Fruit fly (Drosophila melanogaster) whole organism, wandering third instar larva: ENCODE results near the gene CG15370.

Experiments
- CrebA ChIP-seq: fragments of 200-800 bp; sonication (Bioruptor generic); optimal IDR thresholded peaks from 2 replicates; lab custom pipeline; 2016; ENCODE audit warnings: missing biosample characterization, mild to moderate bottlenecking, missing genetic modification characterization, borderline replicate concordance
- Dfd ChIP-seq: fragments of >200 bp; optimal IDR thresholded peaks from 2 replicates; lab custom pipeline; 2017; ENCODE audit warnings: missing biosample characterization, missing genetic modification characterization
- Hnf4 ChIP-seq: fragments of 200-800 bp; sonication (Bioruptor generic); optimal IDR thresholded peaks from 2 replicates; lab custom pipeline; 2016; ENCODE audit warnings: missing biosample characterization, mild to moderate bottlenecking, missing genetic modification characterization
- Hr78 ChIP-seq: fragments of >200 bp; optimal IDR thresholded peaks from 2 replicates; lab custom pipeline; 2017; ENCODE audit warnings: missing biosample characterization, missing genetic modification characterization
- Jra ChIP-seq: sonication (Bioruptor generic); optimal IDR thresholded peaks from 2 replicates; lab custom pipeline; 2016; ENCODE audit warnings: missing biosample characterization, missing genetic modification characterization
- Mio ChIP-seq: sonication (Bioruptor generic); optimal IDR thresholded peaks from 2 replicates; lab custom pipeline; 2016; ENCODE audit warnings: missing biosample characterization, missing genetic modification characterization
- lola ChIP-seq: fragments of >200 bp; optimal IDR thresholded peaks from 2 replicates; lab custom pipeline; 2017; ENCODE audit warnings: missing biosample characterization, missing genetic modification characterization
- pan ChIP-seq: fragments of >200 bp; optimal IDR thresholded peaks from 2 replicates; lab custom pipeline; 2017

dm6 chrX:9200234-9200633 lies 25.0 kb upstream of the CG15370 start:
- TF ChIP-seq Hnf4 (GFP tag; lab: Kevin White, UChicago) (no peak), pan (no peak), Mio (GFP tag; lab: Kevin White, UChicago) (no peak), CrebA (GFP tag; lab: Kevin White, UChicago) (no peak), Hr78 (GFP tag; lab: Kevin White, UChicago) (no peak), lola (GFP tag; lab: Kevin White, UChicago) (no peak), Jra (GFP tag; lab: Kevin White, UChicago) (no peak), Dfd (GFP tag; lab: Kevin White, UChicago) (no peak)
